Fruit fly (Drosophila melanogaster): ENCODE measurements around the gene Hmgcl.
A peak's percentile ranks its signal among the peaks of the same experiment; 100 is the strongest.

Hmgcl gene

dm6 chr2L:6964022-6964434, 3.9 kb downstream of the Hmgcl start, which contains the start of the genes sip2 and Coprox (continued):
- TF ChIP-seq Xrp1 (GFP tag; IDR thresholded peaks at IDR 0.05) = peak; percentile 67
- peak; percentile 71 for TF ChIP-seq CG30403 (GFP tag; optimal IDR thresholded peaks at IDR 0.05)
- no peak for TF ChIP-seq dm (GFP tag; optimal IDR thresholded peaks at IDR 0.05)
- TF ChIP-seq Antp (GFP tag; optimal IDR thresholded peaks at IDR 0.05) = no peak
- no peak for TF ChIP-seq Hmx (GFP tag; optimal IDR thresholded peaks at IDR 0.05)
- no peak for TF ChIP-seq CG7987 (GFP tag; optimal IDR thresholded peaks at IDR 0.05)
- no peak for TF ChIP-seq CkIIα-i1 (GFP tag; IDR thresholded peaks at IDR 0.05)
- TF ChIP-seq CG7556 (GFP tag; optimal IDR thresholded peaks at IDR 0.05) = peak; percentile 71
- TF ChIP-seq row (GFP tag; IDR thresholded peaks at IDR 0.05) = peak; percentile 84
- no peak for TF ChIP-seq CG13287 (GFP tag; IDR thresholded peaks at IDR 0.05; ENCODE audit: partially characterized antibody)
- 0 out of 3 replicates have a peak, but pooled peaks have one; percentile 21 for TF ChIP-seq CG34422 (GFP tag; IDR thresholded peaks at IDR 0.05)
- peak; percentile 62 for TF ChIP-seq CG10147 (GFP tag; optimal IDR thresholded peaks at IDR 0.05)
- TF ChIP-seq slp2 (GFP tag; optimal IDR thresholded peaks at IDR 0.05) = no peak
- TF ChIP-seq CG9932 (GFP tag; IDR thresholded peaks at IDR 0.05) = peak; percentile 71
- TF ChIP-seq CG18262 (tag; optimal IDR thresholded peaks at IDR 0.05) = peak; percentile 82
- TF ChIP-seq corto (GFP tag; optimal IDR thresholded peaks at IDR 0.05) = no peak
- TF ChIP-seq eyg (GFP tag; optimal IDR thresholded peaks at IDR 0.05) = no peak
- TF ChIP-seq prd (optimal IDR thresholded peaks at IDR 0.05) = no peak
- TF ChIP-seq prd (GFP tag; IDR thresholded peaks at IDR 0.05) = peak; percentile 62
- TF ChIP-seq vfl (GFP tag; optimal IDR thresholded peaks at IDR 0.05) = no peak
- no peak for TF ChIP-seq Lim3 (GFP tag; IDR thresholded peaks at IDR 0.05)
- peak; percentile 75 for TF ChIP-seq CG10431 (GFP tag; optimal IDR thresholded peaks at IDR 0.05)
- peak; percentile 17 for TF ChIP-seq cwo (GFP tag; optimal IDR thresholded peaks at IDR 0.05)
- peak; percentile 74 for TF ChIP-seq Dek (tag; optimal IDR thresholded peaks at IDR 0.05)
- no peak for TF ChIP-seq CG6791 (GFP tag; IDR thresholded peaks at IDR 0.05; ENCODE audit: partially characterized antibody)
- peak; percentile 62 for TF ChIP-seq CG3995 (GFP tag; optimal IDR thresholded peaks at IDR 0.05)
- TF ChIP-seq CG9797 (GFP tag; optimal IDR thresholded peaks at IDR 0.05) = peak; percentile 89
- no peak for TF ChIP-seq CG7963 (GFP tag; IDR thresholded peaks at IDR 0.05; ENCODE audit: partially characterized antibody)
- 0 out of 2 replicates have a peak, but pooled peaks have one; percentile 46 for TF ChIP-seq CG14441 (GFP tag; IDR thresholded peaks at IDR 0.05)
- peak in 1 of 2 experiments; percentile 46 for TF ChIP-seq Eip74EF (GFP tag; optimal IDR thresholded peaks at IDR 0.05)
- no peak for TF ChIP-seq onecut (GFP tag; IDR thresholded peaks at IDR 0.05)
- TF ChIP-seq klu (GFP tag; IDR thresholded peaks at IDR 0.05) = no peak
- peak; percentile 72 for TF ChIP-seq CG3281 (GFP tag; optimal IDR thresholded peaks at IDR 0.05)
- TF ChIP-seq Pdp1 (GFP tag; optimal IDR thresholded peaks at IDR 0.05) = peak in 1 of 2 experiments; percentile 49
- TF ChIP-seq Hsf (GFP tag; optimal IDR thresholded peaks at IDR 0.05) = no peak
- TF ChIP-seq Med (GFP tag) = peak; percentile 49
- no peak for TF ChIP-seq CG11696 (GFP tag; IDR thresholded peaks at IDR 0.05)
- peak; percentile 64 for TF ChIP-seq zen (tag; optimal IDR thresholded peaks at IDR 0.05)
- TF ChIP-seq CG31224 (GFP tag; IDR thresholded peaks at IDR 0.05) = peak; percentile 48; the same call in 1 of the 2 replicates
- no peak for TF ChIP-seq CG34224 (GFP tag; IDR thresholded peaks at IDR 0.05; ENCODE audit: partially characterized antibody)
- TF ChIP-seq shn (GFP tag; optimal IDR thresholded peaks at IDR 0.05) = no peak
- TF ChIP-seq CG5953 (GFP tag; IDR thresholded peaks at IDR 0.05) = no peak
- no peak for TF ChIP-seq CG3065 (GFP tag; optimal IDR thresholded peaks at IDR 0.05)
- no peak for TF ChIP-seq CG9876 (GFP tag; optimal IDR thresholded peaks at IDR 0.05)
- no peak for TF ChIP-seq pnt (GFP tag; optimal IDR thresholded peaks at IDR 0.05)
- TF ChIP-seq CG33557 (GFP tag; optimal IDR thresholded peaks at IDR 0.05) = peak; percentile 62
- TF ChIP-seq ranshi (GFP tag; IDR thresholded peaks at IDR 0.05) = peak; percentile 54; the same call in 1 of the 2 replicates
- TF ChIP-seq CG30020 (tag; optimal IDR thresholded peaks at IDR 0.05) = peak; percentile 93
- no peak for TF ChIP-seq ap (GFP tag; IDR thresholded peaks at IDR 0.05)
- TF ChIP-seq trem (tag; optimal IDR thresholded peaks at IDR 0.05) = peak; percentile 80
- 0 out of 4 replicates have a peak, but pooled peaks have one; percentile 13 for TF ChIP-seq Dll (GFP tag; IDR thresholded peaks at IDR 0.05; ENCODE audit: partially characterized antibody)
